Worm (Caenorhabditis elegans) whole organism, L1 larva: Measurements from ENCODE around the gene F19G12.4.

Source experiments
- F16B12.6 ChIP-seq: fragments of 150-350 bp; optimal IDR thresholded peaks from 2 replicates; lab custom pipeline; 2014; ENCODE audit warnings: missing biosample characterization, missing genetic modification characterization
- Y116A8C.19 ChIP-seq: sonication (generic microtip); optimal IDR thresholded peaks from 2 replicates; lab custom pipeline; 2016; ENCODE audit warnings: missing compliant biosample characterization, missing genetic modification characterization, borderline replicate concordance
- alr-1 ChIP-seq: fragments of 200-800 bp; sonication (Bioruptor generic); optimal IDR thresholded peaks from 2 replicates; lab custom pipeline; 2018; ENCODE audit warnings: borderline replicate concordance, mild to moderate bottlenecking, missing genetic modification characterization, missing compliant biosample characterization
- ama-1 ChIP-seq: fragments of 150-350 bp; optimal IDR thresholded peaks from 2 replicates; lab custom pipeline; 2014
- blmp-1 ChIP-seq: fragments of 150-350 bp; optimal IDR thresholded peaks from 2 replicates; lab custom pipeline; 2014; ENCODE audit warnings: missing biosample characterization, missing genetic modification characterization
- ceh-63 ChIP-seq: fragments of 200-800 bp; sonication (Bioruptor generic); optimal IDR thresholded peaks from 2 replicates; lab custom pipeline; 2018; ENCODE audit warnings: mild to moderate bottlenecking, missing genetic modification characterization, missing compliant biosample characterization
- ceh-8 ChIP-seq: fragments of 200-800 bp; sonication (Bioruptor generic); optimal IDR thresholded peaks from 2 replicates; lab custom pipeline; 2018; ENCODE audit warnings: mild to moderate bottlenecking, missing genetic modification characterization, moderate library complexity, missing compliant biosample characterization
- ceh-82 ChIP-seq, 3 experiments: fragments of 150-350 bp in 1 of 3; sonication (generic microtip) in 2 of 3; optimal IDR thresholded peaks; 2 replicates each; lab custom pipeline; 2014 to 2017; ENCODE audit warnings: missing biosample characterization in 3 of 3, missing genetic modification characterization in 3 of 3
- ces-1 ChIP-seq: fragments of 150-350 bp; optimal IDR thresholded peaks from 2 replicates; lab custom pipeline; 2014; ENCODE audit warnings: missing biosample characterization, missing genetic modification reagents, missing genetic modification characterization
- efl-1 ChIP-seq, 4 experiments: fragments of 150-350 bp; optimal IDR thresholded peaks in 3 of 4; peaks in 1 of 4; 1 replicate in 1 of 4; 2 replicates in 3 of 4; lab custom pipeline; 2014; ENCODE audit warnings: missing biosample characterization in 2 of 4, missing genetic modification characterization in 2 of 4, missing genetic modification reagents in 2 of 4
- egl-27 ChIP-seq, 2 experiments: fragments of 150-350 bp in 1 of 2; sonication (generic microtip); optimal IDR thresholded peaks; 3 replicates each; lab custom pipeline; 2017 to 2018; ENCODE audit warnings: missing biosample characterization in 2 of 2, missing genetic modification characterization in 2 of 2, missing genetic modification reagents in 2 of 2
- elt-3 ChIP-seq, 6 experiments: fragments of 150-350 bp in 1 of 6; sonication (generic microtip); optimal IDR thresholded peaks; 2 replicates each; lab custom pipeline; 2017 to 2018; ENCODE audit warnings: missing biosample characterization in 6 of 6, missing genetic modification characterization in 6 of 6, inconsistent platforms in 1 of 6
- fkh-10 ChIP-seq: sonication (generic microtip); optimal IDR thresholded peaks from 2 replicates; lab custom pipeline; 2017; ENCODE audit warnings: missing biosample characterization, missing genetic modification reagents, missing genetic modification characterization
- fkh-4 ChIP-seq: sonication (generic microtip); optimal IDR thresholded peaks from 2 replicates; lab custom pipeline; 2016; ENCODE audit warnings: missing compliant biosample characterization, missing genetic modification characterization, borderline replicate concordance
- fkh-8 ChIP-seq: sonication (generic microtip); optimal IDR thresholded peaks from 2 replicates; lab custom pipeline; 2016; ENCODE audit warnings: mild to moderate bottlenecking, missing genetic modification characterization, missing compliant biosample characterization
- hlh-17 ChIP-seq: fragments of 200-800 bp; sonication (Bioruptor generic); optimal IDR thresholded peaks from 2 replicates; lab custom pipeline; 2018; ENCODE audit warnings: missing genetic modification characterization, mild to moderate bottlenecking, missing compliant biosample characterization, moderate library complexity, borderline replicate concordance
- hlh-4 ChIP-seq: sonication (generic microtip); optimal IDR thresholded peaks from 2 replicates; lab custom pipeline; 2016; ENCODE audit warnings: mild to moderate bottlenecking, missing genetic modification characterization, missing compliant biosample characterization
- jun-1 ChIP-seq: fragments of 150-350 bp; optimal IDR thresholded peaks from 2 replicates; lab custom pipeline; 2014; ENCODE audit warnings: missing biosample characterization, missing genetic modification reagents, missing genetic modification characterization
- lin-14 ChIP-seq: fragments of 200-800 bp; sonication (Bioruptor generic); optimal IDR thresholded peaks from 2 replicates; lab custom pipeline; 2018; ENCODE audit warnings: mild to moderate bottlenecking, missing genetic modification characterization, moderate library complexity, missing compliant biosample characterization
- lin-35 ChIP-seq, 2 experiments: fragments of 150-350 bp; optimal IDR thresholded peaks; 2 replicates each; lab custom pipeline; 2014; ENCODE audit warnings: missing biosample characterization in 2 of 2, missing genetic modification characterization in 2 of 2, missing genetic modification reagents in 2 of 2
- lir-3 ChIP-seq: sonication (generic microtip); optimal IDR thresholded peaks from 2 replicates; lab custom pipeline; 2016; ENCODE audit warnings: mild to moderate bottlenecking, missing genetic modification characterization, moderate library complexity, missing compliant biosample characterization; ENCODE audit not compliant: poor library complexity
- mab-9 ChIP-seq: fragments of 200-800 bp; sonication (Bioruptor generic); IDR thresholded peaks from 2 replicates; pipeline ENCODE4 v1.3.6; 2022; ENCODE audit warnings: missing genetic modification reagents, missing genetic modification characterization, missing compliant biosample characterization
- mdl-1 ChIP-seq, 2 experiments: fragments of 150-350 bp; optimal IDR thresholded peaks; 2 replicates each; lab custom pipeline; 2014 to 2017; ENCODE audit warnings: missing biosample characterization in 2 of 2, missing genetic modification characterization in 2 of 2, inconsistent platforms in 1 of 2
- mef-2 ChIP-seq: fragments of 150-350 bp; optimal IDR thresholded peaks from 2 replicates; lab custom pipeline; 2014; ENCODE audit warnings: missing biosample characterization, missing genetic modification characterization
- mep-1 ChIP-seq: fragments of 150-350 bp; optimal IDR thresholded peaks from 2 replicates; lab custom pipeline; 2014; ENCODE audit warnings: missing biosample characterization, missing genetic modification characterization
- nhr-19 ChIP-seq: fragments of 200-800 bp; sonication (Bioruptor generic); conservative IDR thresholded peaks from 2 replicates; pipeline ENCODE4 v1.3.6; 2022; ENCODE audit warnings: missing genetic modification characterization, missing compliant biosample characterization
- nhr-20 ChIP-seq: sonication (generic microtip); optimal IDR thresholded peaks from 2 replicates; lab custom pipeline; 2016; ENCODE audit warnings: mild to moderate bottlenecking, missing genetic modification characterization, missing compliant biosample characterization
- nhr-237 ChIP-seq: fragments of 150-350 bp; optimal IDR thresholded peaks from 2 replicates; lab custom pipeline; 2014; ENCODE audit warnings: missing biosample characterization, missing genetic modification characterization
- nhr-28 ChIP-seq: fragments of 150-350 bp; optimal IDR thresholded peaks from 2 replicates; lab custom pipeline; 2014; ENCODE audit warnings: missing biosample characterization, missing genetic modification characterization
- nhr-71 ChIP-seq: sonication (generic microtip); optimal IDR thresholded peaks from 2 replicates; lab custom pipeline; 2016; ENCODE audit warnings: mild to moderate bottlenecking, missing genetic modification characterization, moderate library complexity, missing compliant biosample characterization
- nhr-76 ChIP-seq: sonication (generic microtip); optimal IDR thresholded peaks from 2 replicates; lab custom pipeline; 2017; ENCODE audit warnings: missing biosample characterization, missing genetic modification characterization
- nhr-77 ChIP-seq: fragments of 150-350 bp; optimal IDR thresholded peaks from 2 replicates; lab custom pipeline; 2014; ENCODE audit warnings: missing biosample characterization, missing genetic modification characterization
- nhr-85 ChIP-seq: sonication (generic microtip); peaks from one replicate; lab custom pipeline; 2016; ENCODE audit warnings: missing genetic modification characterization, inconsistent platforms, missing compliant biosample characterization
- pag-3 ChIP-seq: sonication (generic microtip); optimal IDR thresholded peaks from 2 replicates; lab custom pipeline; 2017; ENCODE audit warnings: missing genetic modification characterization, mild to moderate bottlenecking, missing compliant biosample characterization, antibody characterized with exemption, borderline replicate concordance; ENCODE audit not compliant: insufficient read depth
- rnt-1 ChIP-seq: sonication (generic microtip); optimal IDR thresholded peaks from 2 replicates; lab custom pipeline; 2016; ENCODE audit warnings: mild to moderate bottlenecking, missing genetic modification characterization, moderate library complexity, missing compliant biosample characterization
- skn-1 ChIP-seq: fragments of 150-350 bp; optimal IDR thresholded peaks from 2 replicates; lab custom pipeline; 2014; ENCODE audit warnings: missing biosample characterization, missing genetic modification characterization
- snpc-4 ChIP-seq: fragments of 150-350 bp; optimal IDR thresholded peaks from 2 replicates; lab custom pipeline; 2014; ENCODE audit warnings: missing biosample characterization, missing genetic modification characterization
- snu-23 ChIP-seq: sonication (generic microtip); optimal IDR thresholded peaks from 2 replicates; lab custom pipeline; 2016; ENCODE audit warnings: missing genetic modification characterization, missing compliant biosample characterization
- sptf-1 ChIP-seq: fragments of 150-350 bp; optimal IDR thresholded peaks from 2 replicates; lab custom pipeline; 2014; ENCODE audit warnings: missing biosample characterization, missing genetic modification characterization
- swsn-7 ChIP-seq: sonication (generic microtip); optimal IDR thresholded peaks from 2 replicates; lab custom pipeline; 2016; ENCODE audit warnings: missing genetic modification characterization, missing compliant biosample characterization
- tbx-2 ChIP-seq: sonication (generic microtip); optimal IDR thresholded peaks from 2 replicates; lab custom pipeline; 2016; ENCODE audit warnings: missing genetic modification characterization, missing compliant biosample characterization
- unc-130 ChIP-seq: fragments of 150-350 bp; optimal IDR thresholded peaks from 2 replicates; lab custom pipeline; 2017; ENCODE audit warnings: missing biosample characterization, missing genetic modification characterization, inconsistent platforms
- unc-62 ChIP-seq: fragments of 150-350 bp; optimal IDR thresholded peaks from 2 replicates; lab custom pipeline; 2014; ENCODE audit warnings: missing biosample characterization, missing genetic modification reagents, missing genetic modification characterization
- unc-86 ChIP-seq: sonication (generic microtip); optimal IDR thresholded peaks from 2 replicates; lab custom pipeline; 2016; ENCODE audit warnings: missing genetic modification characterization, missing compliant biosample characterization
- vab-15 ChIP-seq: sonication (generic microtip); optimal IDR thresholded peaks from 2 replicates; lab custom pipeline; 2017; ENCODE audit warnings: missing genotype, mild to moderate bottlenecking, missing genetic modification characterization, missing compliant biosample characterization

F19G12.4 gene

DNA sequence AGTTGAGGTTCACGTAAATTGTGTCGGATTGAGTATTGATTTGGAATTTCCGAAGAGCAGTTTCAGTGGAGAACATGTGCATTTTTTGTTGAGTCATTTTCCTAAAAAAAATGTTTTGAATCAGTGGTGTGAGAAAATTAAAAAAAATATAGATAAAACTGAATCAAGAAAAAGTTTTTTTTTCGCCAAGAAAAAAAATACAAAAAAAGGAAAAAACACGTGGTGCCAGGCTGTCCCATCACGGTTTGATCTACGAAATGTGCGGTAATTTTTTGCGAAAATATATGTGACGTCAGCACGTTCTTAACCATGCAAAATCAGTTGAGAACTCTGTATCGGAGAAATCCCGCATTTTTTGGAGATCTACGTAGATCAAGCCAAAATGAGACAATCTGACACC lies 23.2 kb upstream of the F19G12.4 start, which contains the start of gene F56C3.9:
F56C3.9 (minus strand) TSS at position 101 of the 400 bp plus-strand sequence.
- TF ChIP-seq egl-27 (tag; optimal IDR thresholded peaks at IDR 0.05; lab: Kevin White, UChicago), result no peak
- no peak for TF ChIP-seq lin-14 (GFP tag; lab: Kevin White, UChicago)
- TF ChIP-seq swsn-7, result no peak
- TF ChIP-seq ceh-63 (GFP tag; lab: Kevin White, UChicago), result no peak
- no peak for TF ChIP-seq blmp-1 (tag; lab: Kevin White, UChicago)
- no peak for TF ChIP-seq mab-9 (GFP tag; lab: Robert Waterston, UW)
- TF ChIP-seq elt-3 (tag; optimal IDR thresholded peaks at IDR 0.05; lab: Kevin White, UChicago), result no peak
- TF ChIP-seq unc-62 (GFP tag; lab: Kevin White, UChicago), result no peak
- no peak for TF ChIP-seq nhr-85
- TF ChIP-seq unc-86 (tag; lab: Kevin White, UChicago), result no peak
- TF ChIP-seq hlh-4 (tag; lab: Kevin White, UChicago), result no peak
- TF ChIP-seq fkh-4 (tag; lab: Kevin White, UChicago), result no peak
- no peak for TF ChIP-seq sptf-1
- TF ChIP-seq pag-3, result no peak
- no peak for TF ChIP-seq nhr-237
- no peak for TF ChIP-seq vab-15 (tag; lab: Kevin White, UChicago)

DNA sequence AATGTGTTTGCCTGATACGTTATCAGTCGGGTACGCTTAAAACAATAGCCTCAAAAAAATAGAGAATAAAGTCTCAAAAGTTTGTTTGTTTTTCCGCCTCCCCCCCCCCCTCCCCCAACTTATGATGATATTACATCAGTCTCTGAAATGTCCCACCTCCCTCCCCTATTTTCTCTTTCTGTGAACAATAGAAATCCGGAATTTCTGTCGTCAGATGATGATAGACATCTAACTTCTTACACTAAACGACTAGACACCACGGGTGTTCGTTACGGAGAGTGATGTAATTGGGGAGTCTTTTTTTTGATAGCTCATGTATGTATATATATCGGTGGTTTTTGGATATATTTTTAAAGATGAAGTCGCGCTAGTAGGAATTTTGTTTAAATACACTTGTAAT lies 22.7 kb upstream of the F19G12.4 start:
- TF ChIP-seq skn-1 (tag; lab: Kevin White, UChicago), result peak; percentile 46
- no peak for TF ChIP-seq unc-130
- TF ChIP-seq F16B12.6 (tag; lab: Kevin White, UChicago), result no peak
- TF ChIP-seq efl-1 (optimal IDR thresholded peaks at IDR 0.05; lab: Kevin White, UChicago), result no peak
- TF ChIP-seq efl-1 (GFP tag; optimal IDR thresholded peaks at IDR 0.05 in 1 of 2; lab: Kevin White, UChicago), result peak in 1 of 2 experiments; percentile 3
- TF ChIP-seq ces-1, result no peak
- TF ChIP-seq lin-14 (GFP tag; lab: Kevin White, UChicago), result no peak
- TF ChIP-seq unc-86 (tag; lab: Kevin White, UChicago), result no peak
- TF ChIP-seq ceh-8 (GFP tag; lab: Kevin White, UChicago), result no peak
- TF ChIP-seq, all 84 proteins: peak for 2

ce11 chrX:1395793-1396192 lies 21.3 kb upstream of the F19G12.4 start:
- TF ChIP-seq tbx-2 (tag; lab: Kevin White, UChicago) (peak; percentile 33), nhr-85 (peak; percentile 78), skn-1 (tag; lab: Kevin White, UChicago) (peak; percentile 35), mep-1 (tag; lab: Kevin White, UChicago) (no peak), lir-3 (no peak), nhr-19 (peak; percentile 71), nhr-76 (tag; lab: Kevin White, UChicago) (no peak), unc-130 (no peak), ceh-82 (tag; optimal IDR thresholded peaks at IDR 0.05; lab: Kevin White, UChicago) (no peak), lin-35 (GFP tag; optimal IDR thresholded peaks at IDR 0.05; lab: Kevin White, UChicago) (peak in 1 of 2 experiments; percentile 51), hlh-4 (tag; lab: Kevin White, UChicago) (no peak), jun-1 (tag; lab: Kevin White, UChicago) (peak; percentile 3), rnt-1 (tag; lab: Kevin White, UChicago) (peak; percentile 39), F16B12.6 (tag; lab: Kevin White, UChicago) (no peak), lin-14 (GFP tag; lab: Kevin White, UChicago) (peak; percentile 40), fkh-8 (tag; lab: Kevin White, UChicago) (no peak), mdl-1 (tag; optimal IDR thresholded peaks at IDR 0.05; lab: Kevin White, UChicago) (peak in 1 of 2 experiments; percentile 19), nhr-77 (tag; lab: Kevin White, UChicago) (no peak), nhr-71 (peak; percentile 63), egl-27 (tag; optimal IDR thresholded peaks at IDR 0.05; lab: Kevin White, UChicago) (no peak), nhr-28 (tag; lab: Kevin White, UChicago) (no peak), vab-15 (tag; lab: Kevin White, UChicago) (no peak), ama-1 (lab: Kevin White, UChicago) (no peak), nhr-20 (peak; percentile 49), snpc-4 (tag; lab: Kevin White, UChicago) (no peak), alr-1 (tag; lab: Kevin White, UChicago) (no peak), mef-2 (no peak), snu-23 (GFP tag; lab: Kevin White, UChicago) (peak; percentile 18), ceh-8 (GFP tag; lab: Kevin White, UChicago) (no peak), elt-3 (tag; optimal IDR thresholded peaks at IDR 0.05; lab: Kevin White, UChicago) (peak in 1 of 6 experiments; percentile 87), Y116A8C.19 (tag; lab: Kevin White, UChicago) (no peak), blmp-1 (tag; lab: Kevin White, UChicago) (peak; percentile 10), fkh-10 (GFP tag; lab: Kevin White, UChicago) (no peak), hlh-17 (GFP tag; lab: Kevin White, UChicago) (no peak)
